Fruit fly (Drosophila melanogaster): ENCODE data around the gene CG34287.

CG34287 gene

dm6 chr3R:5841290-5841689 is 11.8 kb upstream of the CG34287 start:
- no peak for TF ChIP-seq ttk (optimal IDR thresholded peaks at IDR 0.05)
- TF ChIP-seq Myc (optimal IDR thresholded peaks at IDR 0.05), result no peak
- TF ChIP-seq h (optimal IDR thresholded peaks at IDR 0.05), result no peak

- no peak for TF ChIP-seq Sin3A (optimal IDR thresholded peaks at IDR 0.05)
- TF ChIP-seq ttk (optimal IDR thresholded peaks at IDR 0.05), result no peak
- TF ChIP-seq psq (optimal IDR thresholded peaks at IDR 0.05), result no peak
- no peak for TF ChIP-seq Myc (optimal IDR thresholded peaks at IDR 0.05)
- TF ChIP-seq insv (optimal IDR thresholded peaks at IDR 0.05), result no peak
- TF ChIP-seq h (optimal IDR thresholded peaks at IDR 0.05), result no peak
These were observed 9.6 kb upstream of the CG34287 start for dm6 chr3R:5843516-5843915.

dm6 chr3R:5846570-5847270 is 6.4 kb upstream of the CG34287 start, which contains the start of gene CG14676:
Gene CG14676 (plus strand): TSS chr3R:5847220.
- TF ChIP-seq Myc (optimal IDR thresholded peaks at IDR 0.05) (no peak), ttk (optimal IDR thresholded peaks at IDR 0.05) (no peak), insv (optimal IDR thresholded peaks at IDR 0.05) (no peak), Sin3A (optimal IDR thresholded peaks at IDR 0.05) (no peak), h (optimal IDR thresholded peaks at IDR 0.05) (no peak), psq (optimal IDR thresholded peaks at IDR 0.05) (no peak)

dm6 chr3R:5856215-5856614 is 3.1 kb downstream of the CG34287 start, which contains the start of the genes disp and ECSIT:
Gene disp (minus strand): TSS chr3R:5856311.
Gene ECSIT (plus strand): TSS chr3R:5856585.
- TF ChIP-seq ttk (optimal IDR thresholded peaks at IDR 0.05) (no peak), insv (optimal IDR thresholded peaks at IDR 0.05) (no peak), h (optimal IDR thresholded peaks at IDR 0.05) (no peak), Sin3A (optimal IDR thresholded peaks at IDR 0.05) (no peak)

DNA sequence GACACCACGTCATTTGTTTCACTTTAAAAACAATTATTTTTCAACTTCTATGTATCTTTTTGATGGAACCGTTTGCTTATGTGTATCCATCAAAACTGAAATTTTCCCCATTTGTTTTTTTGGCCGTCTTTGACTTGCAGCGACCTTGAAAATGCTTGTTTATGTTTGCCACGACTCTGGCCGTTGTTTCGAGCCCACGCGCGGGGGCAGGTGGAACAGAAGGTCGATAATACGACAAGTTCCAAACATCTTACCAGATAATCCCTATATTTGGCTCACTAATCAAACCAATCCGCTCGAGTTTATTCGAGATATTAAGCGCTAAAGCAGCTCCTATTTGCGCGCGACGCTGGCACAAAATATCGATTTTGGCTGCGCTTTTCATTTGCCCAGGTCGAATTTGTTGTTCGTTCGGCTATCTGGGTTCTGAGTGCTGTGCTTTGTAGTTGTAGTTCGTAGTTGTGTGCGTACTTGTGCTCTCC is 7.6 kb downstream of the CG34287 start:
- TF ChIP-seq insv (optimal IDR thresholded peaks at IDR 0.05), result no peak
- TF ChIP-seq psq (optimal IDR thresholded peaks at IDR 0.05), result no peak
- no peak for TF ChIP-seq Sin3A (optimal IDR thresholded peaks at IDR 0.05)
- no peak for TF ChIP-seq ttk (optimal IDR thresholded peaks at IDR 0.05)
- TF ChIP-seq h (optimal IDR thresholded peaks at IDR 0.05), result no peak
- TF ChIP-seq Myc (optimal IDR thresholded peaks at IDR 0.05), result no peak

- TF ChIP-seq Sin3A (optimal IDR thresholded peaks at IDR 0.05) (no peak), ttk (optimal IDR thresholded peaks at IDR 0.05) (no peak), insv (optimal IDR thresholded peaks at IDR 0.05) (no peak), Myc (optimal IDR thresholded peaks at IDR 0.05) (no peak)
These were observed 8.2 kb downstream of the CG34287 start for dm6 chr3R:5861218-5861902.

- TF ChIP-seq psq (optimal IDR thresholded peaks at IDR 0.05) (no peak), Myc (optimal IDR thresholded peaks at IDR 0.05) (no peak), ttk (optimal IDR thresholded peaks at IDR 0.05) (no peak), h (optimal IDR thresholded peaks at IDR 0.05) (no peak), Sin3A (optimal IDR thresholded peaks at IDR 0.05) (no peak), insv (optimal IDR thresholded peaks at IDR 0.05) (no peak)
These were observed 9.0 kb downstream of the CG34287 start, which contains the start of gene CG2017 for dm6 chr3R:5862032-5862641. Gene CG2017 (minus strand): TSS chr3R:5862405.

- TF ChIP-seq insv (optimal IDR thresholded peaks at IDR 0.05) (no peak), Sin3A (optimal IDR thresholded peaks at IDR 0.05) (no peak), h (optimal IDR thresholded peaks at IDR 0.05) (no peak), Myc (optimal IDR thresholded peaks at IDR 0.05) (no peak), ttk (optimal IDR thresholded peaks at IDR 0.05) (no peak), psq (optimal IDR thresholded peaks at IDR 0.05) (no peak)
These were observed 18.3 kb downstream of the CG34287 start for dm6 chr3R:5871393-5871792.

dm6 chr3R:5877367-5877766 is 24.2 kb downstream of the CG34287 start:
- TF ChIP-seq Myc (optimal IDR thresholded peaks at IDR 0.05) (no peak), psq (optimal IDR thresholded peaks at IDR 0.05) (no peak), h (optimal IDR thresholded peaks at IDR 0.05) (no peak), Sin3A (optimal IDR thresholded peaks at IDR 0.05) (no peak), insv (optimal IDR thresholded peaks at IDR 0.05) (no peak), ttk (optimal IDR thresholded peaks at IDR 0.05) (no peak)

- TF ChIP-seq ttk (optimal IDR thresholded peaks at IDR 0.05) (no peak), psq (optimal IDR thresholded peaks at IDR 0.05) (no peak), insv (optimal IDR thresholded peaks at IDR 0.05) (no peak), Myc (optimal IDR thresholded peaks at IDR 0.05) (no peak), h (optimal IDR thresholded peaks at IDR 0.05) (no peak), Sin3A (optimal IDR thresholded peaks at IDR 0.05) (no peak)
These were observed 28.2 kb downstream of the CG34287 start for dm6 chr3R:5881308-5881707.

Data from Kc167 (cell line).